ENCODE assay signal across 6 worm cellular contexts in the genomic region with DNA sequence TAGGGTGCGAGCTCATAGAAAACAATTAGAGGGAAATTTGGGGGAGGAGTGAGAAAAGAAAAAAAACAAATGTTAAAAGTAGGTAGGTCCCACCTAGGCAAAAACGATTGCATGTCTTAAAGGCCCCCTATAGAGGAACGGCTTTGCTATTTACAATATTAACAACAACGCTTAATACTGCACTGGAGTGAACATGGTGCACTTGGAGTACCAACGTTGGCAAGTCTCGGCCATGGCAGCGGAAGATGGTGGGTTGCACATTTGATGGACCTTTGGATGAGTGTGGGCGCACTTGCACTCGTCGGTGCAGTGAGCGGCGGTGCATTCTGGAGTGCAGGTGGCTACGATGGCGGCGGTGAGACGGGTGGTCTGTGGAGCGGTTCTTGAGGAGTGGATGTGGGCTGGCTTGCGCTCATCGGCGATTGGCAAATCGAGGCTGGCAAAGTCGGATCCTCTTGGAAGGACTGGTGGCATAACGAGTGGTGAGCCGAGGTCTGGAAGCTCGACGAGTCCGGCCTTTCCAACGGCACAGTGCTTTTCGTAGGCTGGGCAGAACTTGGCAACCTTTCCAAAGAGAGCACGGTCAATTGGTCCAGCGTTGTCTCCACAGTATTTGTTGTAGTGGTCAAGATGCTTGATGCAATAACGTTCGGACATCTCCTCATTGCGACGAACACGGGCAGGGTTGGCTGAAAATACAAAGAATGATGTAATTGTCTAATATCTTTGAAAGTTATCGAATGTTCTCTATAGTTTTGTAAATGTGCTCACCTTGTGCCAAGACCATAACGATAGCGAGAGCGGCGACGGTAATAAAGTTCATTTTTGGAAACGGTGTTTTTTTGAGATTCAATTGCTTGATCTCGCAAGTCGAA.
TF ChIP-seq lines count a peak whose summit lies in the region.

No protein-coding gene starts in this region.

TF ChIP-seq in whole organism, L1 larva, 84 proteins besides CTCF, POLR2A, EP300 and RAD21:
- TF ChIP-seq ama-1 (optimal IDR thresholded peaks at IDR 0.05; lab: Kevin White, UChicago) (peak; percentile 95), efl-1 (optimal IDR thresholded peaks at IDR 0.05; lab: Kevin White, UChicago) (no peak), efl-1 (GFP tag; optimal IDR thresholded peaks at IDR 0.05 in 1 of 2; lab: Kevin White, UChicago) (peak in 1 of 2 experiments; percentile 84), ztf-4 (tag; optimal IDR thresholded peaks at IDR 0.05; lab: Kevin White, UChicago) (peak; percentile 6), lin-14 (GFP tag; optimal IDR thresholded peaks at IDR 0.05; lab: Kevin White, UChicago) (no peak), elt-3 (tag; optimal IDR thresholded peaks at IDR 0.05; lab: Kevin White, UChicago) (peak in 1 of 6 experiments; percentile 12), fos-1 (tag; optimal IDR thresholded peaks at IDR 0.05; lab: Kevin White, UChicago) (no peak), hpl-2 (GFP tag; optimal IDR thresholded peaks at IDR 0.05; lab: Kevin White, UChicago) (peak; percentile 35)
TF ChIP-seq in whole organism, L1 larva: peak in this region for 5.

TF ChIP-seq in whole organism, L2 larva, 48 proteins besides CTCF, POLR2A, EP300 and RAD21 (continues in another document):
- TF ChIP-seq lsy-2 (tag; optimal IDR thresholded peaks at IDR 0.05; lab: Kevin White, UChicago) = peak in 1 of 2 experiments; percentile 1
- no peak for TF ChIP-seq zag-1 (tag; optimal IDR thresholded peaks at IDR 0.05; lab: Kevin White, UChicago)
- peak; percentile 27 for TF ChIP-seq Y55F3AM.14 (GFP tag; optimal IDR thresholded peaks at IDR 0.05; lab: Kevin White, UChicago)
- no peak for TF ChIP-seq gmeb-1 (tag; optimal IDR thresholded peaks at IDR 0.05; lab: Kevin White, UChicago)
- TF ChIP-seq sma-9 (GFP tag; optimal IDR thresholded peaks at IDR 0.05; lab: Kevin White, UChicago) = peak; percentile 54
- TF ChIP-seq sma-9 (tag; optimal IDR thresholded peaks at IDR 0.05; lab: Kevin White, UChicago) = no peak
- no peak for TF ChIP-seq nhr-10 (tag; optimal IDR thresholded peaks at IDR 0.05; lab: Kevin White, UChicago)
- TF ChIP-seq peb-1 (tag; optimal IDR thresholded peaks at IDR 0.05; lab: Kevin White, UChicago) = no peak
- TF ChIP-seq elt-3 (tag; optimal IDR thresholded peaks at IDR 0.05; lab: Kevin White, UChicago) = no peak
- no peak for TF ChIP-seq mdl-1 (tag; optimal IDR thresholded peaks at IDR 0.05; lab: Kevin White, UChicago)
- no peak for TF ChIP-seq crh-2 (tag; optimal IDR thresholded peaks at IDR 0.05; lab: Kevin White, UChicago)
- peak; percentile 97 for TF ChIP-seq ama-1 (optimal IDR thresholded peaks at IDR 0.05; lab: Kevin White, UChicago)
- no peak for TF ChIP-seq F13H6.1 (tag; optimal IDR thresholded peaks at IDR 0.05; lab: Kevin White, UChicago)
- no peak for TF ChIP-seq ceh-82 (tag; optimal IDR thresholded peaks at IDR 0.05; lab: Kevin White, UChicago)
- TF ChIP-seq elt-1 (tag; optimal IDR thresholded peaks at IDR 0.05; lab: Kevin White, UChicago) = no peak

TF ChIP-seq in whole organism, L3 larva, 47 proteins besides CTCF, POLR2A, EP300 and RAD21 (continues in another document):
- TF ChIP-seq ztf-4 (tag; optimal IDR thresholded peaks at IDR 0.05; lab: Kevin White, UChicago) = peak; percentile 24
- no peak for TF ChIP-seq ceh-9 (tag; optimal IDR thresholded peaks at IDR 0.05; lab: Kevin White, UChicago)
- TF ChIP-seq lin-39 (tag; optimal IDR thresholded peaks at IDR 0.05; lab: Kevin White, UChicago) = no peak
- TF ChIP-seq snpc-4 (tag; optimal IDR thresholded peaks at IDR 0.05; lab: Kevin White, UChicago) = no peak
- TF ChIP-seq nhr-12 (tag; optimal IDR thresholded peaks at IDR 0.05; lab: Kevin White, UChicago) = no peak
- TF ChIP-seq lin-15B (tag; optimal IDR thresholded peaks at IDR 0.05; lab: Kevin White, UChicago) = no peak
- no peak for TF ChIP-seq ceh-16 (tag; optimal IDR thresholded peaks at IDR 0.05; lab: Kevin White, UChicago)
- peak; percentile 81 for TF ChIP-seq nhr-43 (tag; optimal IDR thresholded peaks at IDR 0.05; lab: Kevin White, UChicago; ENCODE audit: poor library complexity, severe bottlenecking)
- no peak for TF ChIP-seq elt-1 (tag; optimal IDR thresholded peaks at IDR 0.05; lab: Kevin White, UChicago)
- TF ChIP-seq ama-1 (optimal IDR thresholded peaks at IDR 0.05; lab: Kevin White, UChicago) = peak; percentile 99
- peak; percentile 20 for TF ChIP-seq jun-1 (tag; optimal IDR thresholded peaks at IDR 0.05; lab: Kevin White, UChicago)
- no peak for TF ChIP-seq ceh-28 (tag; optimal IDR thresholded peaks at IDR 0.05; lab: Kevin White, UChicago)
- TF ChIP-seq nfya-1 (tag; optimal IDR thresholded peaks at IDR 0.05; lab: Kevin White, UChicago; ENCODE audit: insufficient read depth) = peak; percentile 32
- TF ChIP-seq nhr-25 (tag; optimal IDR thresholded peaks at IDR 0.05; lab: Kevin White, UChicago) = peak; percentile 74
- no peak for TF ChIP-seq nhr-77 (tag; optimal IDR thresholded peaks at IDR 0.05; lab: Kevin White, UChicago)

TF ChIP-seq in whole organism, L4 larva, 104 proteins besides CTCF, POLR2A, EP300 and RAD21 (continues in another document):
- TF ChIP-seq egl-43 (GFP tag; IDR thresholded peaks at IDR 0.05; lab: Robert Waterston, UW) (peak; percentile 63; the same call in 1 of the 2 replicates), nhr-102 (tag; optimal IDR thresholded peaks at IDR 0.05; lab: Kevin White, UChicago) (peak; percentile 43), set-16 (GFP tag; IDR thresholded peaks at IDR 0.05; lab: Robert Waterston, UW) (peak; percentile 97), aha-1 (tag; lab: Kevin White, UChicago) (peak; percentile 98), ceh-44 (GFP tag; IDR thresholded peaks at IDR 0.05; lab: Robert Waterston, UW) (0 out of 2 replicates have a peak, but pooled peaks have one; percentile 11), lsy-2 (tag; optimal IDR thresholded peaks at IDR 0.05; lab: Kevin White, UChicago) (peak in 1 of 2 experiments; percentile 30), nhr-237 (tag; optimal IDR thresholded peaks at IDR 0.05; lab: Kevin White, UChicago) (peak; percentile 28), lim-7 (GFP tag; IDR thresholded peaks at IDR 0.05; lab: Robert Waterston, UW) (peak; percentile 24; the same call in 1 of the 2 replicates), nhr-6 (tag; optimal IDR thresholded peaks at IDR 0.05; lab: Kevin White, UChicago) (peak; percentile 15), lin-29 (GFP tag; IDR thresholded peaks at IDR 0.05; lab: Robert Waterston, UW) (peak; percentile 21; the same call in 1 of the 2 replicates), lin-13 (GFP tag; optimal IDR thresholded peaks at IDR 0.05; lab: Kevin White, UChicago) (no peak), mep-1 (tag; optimal IDR thresholded peaks at IDR 0.05; lab: Kevin White, UChicago) (peak; percentile 58), zip-11 (GFP tag; IDR thresholded peaks at IDR 0.05; lab: Robert Waterston, UW) (0 out of 2 replicates have a peak, but pooled peaks have one; percentile 27), hif-1 (tag; optimal IDR thresholded peaks at IDR 0.05; lab: Kevin White, UChicago) (no peak)

TF ChIP-seq in whole organism, late embryonic, 69 proteins besides CTCF, POLR2A, EP300 and RAD21:
- TF ChIP-seq elt-4 (tag; optimal IDR thresholded peaks at IDR 0.05; lab: Kevin White, UChicago) = peak; percentile 31
- TF ChIP-seq rnt-1 (tag; optimal IDR thresholded peaks at IDR 0.05; lab: Kevin White, UChicago) = no peak
- TF ChIP-seq sdc-2 (tag; optimal IDR thresholded peaks at IDR 0.05; lab: Kevin White, UChicago) = peak; percentile 4

TF ChIP-seq in whole organism, young adult, 124 proteins besides CTCF, POLR2A, EP300 and RAD21 (continues in another document):
- TF ChIP-seq Y53F4B.3 (GFP tag; IDR thresholded peaks at IDR 0.05; lab: Robert Waterston, UW) (no peak), B0336.3 (GFP tag; IDR thresholded peaks at IDR 0.05; lab: Robert Waterston, UW) (0 out of 2 replicates have a peak, but pooled peaks have one; percentile 13), aptf-2 (GFP tag; conservative IDR thresholded peaks at IDR 0.05; lab: Robert Waterston, UW) (0 out of 2 replicates have a peak, but pooled peaks have one; percentile 12), nhr-27 (tag; optimal IDR thresholded peaks at IDR 0.05; lab: Kevin White, UChicago) (peak; percentile 36), dox-1 (GFP tag; IDR thresholded peaks at IDR 0.05; lab: Robert Waterston, UW) (no peak), xnd-1 (tag; optimal IDR thresholded peaks at IDR 0.05; lab: Kevin White, UChicago) (no peak), B0035.1 (tag; optimal IDR thresholded peaks at IDR 0.05; lab: Kevin White, UChicago) (no peak), snpc-1.3 (tag; optimal IDR thresholded peaks at IDR 0.05; lab: Kevin White, UChicago; ENCODE audit: insufficient read depth) (no peak), B0261.1 (tag; optimal IDR thresholded peaks at IDR 0.05; lab: Kevin White, UChicago) (no peak), lsl-1 (GFP tag; optimal IDR thresholded peaks at IDR 0.05; lab: Kevin White, UChicago) (no peak), C17E4.6 (GFP tag; IDR thresholded peaks at IDR 0.05; lab: Robert Waterston, UW) (no peak), snpc-3.4 (tag; optimal IDR thresholded peaks at IDR 0.05; lab: Kevin White, UChicago) (no peak), zfh-2 (GFP tag; conservative IDR thresholded peaks at IDR 0.05; lab: Robert Waterston, UW) (peak; percentile 86), ceh-91 (GFP tag; IDR thresholded peaks at IDR 0.05; lab: Robert Waterston, UW) (no peak), chd-7 (tag; optimal IDR thresholded peaks at IDR 0.05; lab: Kevin White, UChicago) (no peak), bed-2 (GFP tag; IDR thresholded peaks at IDR 0.05; lab: Robert Waterston, UW) (no peak), ccch-3 (GFP tag; optimal IDR thresholded peaks at IDR 0.05; lab: Kevin White, UChicago) (no peak), gei-17 (GFP tag; optimal IDR thresholded peaks at IDR 0.05; lab: Kevin White, UChicago) (no peak), F22D6.2 (tag; optimal IDR thresholded peaks at IDR 0.05; lab: Kevin White, UChicago) (no peak), ceh-40 (GFP tag; IDR thresholded peaks at IDR 0.05; lab: Robert Waterston, UW) (no peak), ztf-18 (tag; optimal IDR thresholded peaks at IDR 0.05; lab: Kevin White, UChicago) (no peak), nhr-90 (tag; optimal IDR thresholded peaks at IDR 0.05; lab: Kevin White, UChicago) (no peak), snpc-4 (GFP tag; optimal IDR thresholded peaks at IDR 0.05; lab: Kevin White, UChicago) (no peak), snpc-4 (tag; optimal IDR thresholded peaks at IDR 0.05; lab: Kevin White, UChicago) (no peak), atf-7 (tag; optimal IDR thresholded peaks at IDR 0.05; lab: Kevin White, UChicago) (no peak), F33H1.4 (GFP tag; IDR thresholded peaks at IDR 0.05; lab: Robert Waterston, UW) (no peak), ztf-26 (tag; optimal IDR thresholded peaks at IDR 0.05; lab: Kevin White, UChicago) (peak; percentile 78), nhr-120 (GFP tag; IDR thresholded peaks at IDR 0.05; lab: Robert Waterston, UW) (no peak), lir-1 (GFP tag; conservative IDR thresholded peaks at IDR 0.05; lab: Robert Waterston, UW) (no peak; the same call in 1 of the 2 replicates), unc-130 (GFP tag; optimal IDR thresholded peaks at IDR 0.05; lab: Kevin White, UChicago) (no peak), repo-1 (tag; optimal IDR thresholded peaks at IDR 0.05; lab: Kevin White, UChicago) (peak; percentile 41)
